Worm (Caenorhabditis elegans) whole organism, mixed stage, embryonic: ENCODE results near the gene acly-1.

ENCODE experiments used
- ces-1 ChIP-seq: fragments of 150-350 bp; optimal IDR thresholded peaks from 2 replicates; lab custom pipeline; 2014; ENCODE audit warnings: missing biosample characterization, missing genetic modification reagents, missing genetic modification characterization
- elt-1 ChIP-seq: sonication (generic microtip); optimal IDR thresholded peaks from 2 replicates; lab custom pipeline; 2017; ENCODE audit warnings: missing genetic modification characterization, mild to moderate bottlenecking, missing compliant biosample characterization, antibody characterized with exemption, moderate library complexity, borderline replicate concordance; ENCODE audit not compliant: insufficient read depth
- elt-3 ChIP-seq: fragments of 150-350 bp; optimal IDR thresholded peaks from 2 replicates; lab custom pipeline; 2014; ENCODE audit warnings: missing biosample characterization, missing genetic modification characterization
- lin-32 ChIP-seq: fragments of 200-800 bp; sonication (Bioruptor generic); optimal IDR thresholded peaks from 2 replicates; lab custom pipeline; 2018; ENCODE audit warnings: mild to moderate bottlenecking, missing genetic modification characterization, missing compliant biosample characterization
- lsy-2 ChIP-seq: fragments of 150-350 bp; optimal IDR thresholded peaks from 2 replicates; lab custom pipeline; 2014; ENCODE audit warnings: missing biosample characterization, missing genetic modification characterization
- mep-1 ChIP-seq: fragments of 150-350 bp; optimal IDR thresholded peaks from 2 replicates; lab custom pipeline; 2017; ENCODE audit warnings: missing biosample characterization, missing genetic modification reagents, missing genetic modification characterization, inconsistent platforms
- nhr-12 ChIP-seq: fragments of 150-350 bp; optimal IDR thresholded peaks from 2 replicates; lab custom pipeline; 2014; ENCODE audit warnings: missing biosample characterization, missing genetic modification characterization
- nhr-237 ChIP-seq: fragments of 150-350 bp; optimal IDR thresholded peaks from 2 replicates; lab custom pipeline; 2014; ENCODE audit warnings: missing biosample characterization, missing genetic modification characterization
- nhr-28 ChIP-seq: fragments of 150-350 bp; optimal IDR thresholded peaks from 2 replicates; lab custom pipeline; 2014; ENCODE audit warnings: missing biosample characterization, missing genetic modification characterization
- nhr-76 ChIP-seq: sonication (generic microtip); optimal IDR thresholded peaks from 2 replicates; lab custom pipeline; 2017; ENCODE audit warnings: missing biosample characterization, missing genetic modification characterization
- pha-4 ChIP-seq: fragments of 150-350 bp; optimal IDR thresholded peaks from 2 replicates; lab custom pipeline; 2018; ENCODE audit warnings: missing biosample characterization, missing genetic modification reagents, missing genetic modification characterization
- sptf-1 ChIP-seq: sonication (generic microtip); optimal IDR thresholded peaks from 2 replicates; lab custom pipeline; 2017; ENCODE audit warnings: mild to moderate bottlenecking, missing genetic modification characterization, moderate library complexity, missing compliant biosample characterization
- unc-62 ChIP-seq: fragments of 150-350 bp; optimal IDR thresholded peaks from 2 replicates; lab custom pipeline; 2014; ENCODE audit warnings: missing biosample characterization, missing genetic modification reagents, missing genetic modification characterization
- ztf-11 ChIP-seq: fragments of 150-350 bp; optimal IDR thresholded peaks from 2 replicates; lab custom pipeline; 2014; ENCODE audit warnings: missing biosample characterization, missing genetic modification characterization

ce11 chrX:1513153-1513552 is 33.8 kb downstream of the acly-1 start:
- TF ChIP-seq ces-1 (GFP tag; lab: Kevin White, UChicago) (no peak), elt-1 (tag; lab: Kevin White, UChicago) (no peak), lin-32 (GFP tag; lab: Kevin White, UChicago) (no peak), nhr-28 (tag; lab: Kevin White, UChicago) (no peak), pha-4 (tag; lab: Kevin White, UChicago) (no peak), ztf-11 (tag; lab: Kevin White, UChicago) (no peak), nhr-237 (tag; lab: Kevin White, UChicago) (no peak), unc-62 (GFP tag; lab: Kevin White, UChicago) (no peak), lsy-2 (no peak), nhr-12 (tag; lab: Kevin White, UChicago) (no peak), mep-1 (no peak), nhr-76 (tag; lab: Kevin White, UChicago) (no peak), elt-3 (tag; lab: Kevin White, UChicago) (no peak), sptf-1 (no peak)
